Worm (Caenorhabditis elegans) whole organism, young adult: ENCODE results near the gene srz-60.

ENCODE experiments used
- egl-44 ChIP-seq: fragments of 200-800 bp; sonication (Bioruptor generic); IDR thresholded peaks from 2 replicates; pipeline ENCODE4 v1.3.6; 2022; ENCODE audit warnings: missing genetic modification reagents, missing genetic modification characterization, missing compliant biosample characterization
- snpc-4 ChIP-seq, 5 experiments: fragments of 150-350 bp in 1 of 5; sonication (generic microtip) in 4 of 5; optimal IDR thresholded peaks; 2 replicates each; lab custom pipeline; 2014 to 2018; ENCODE audit warnings: missing genetic modification characterization in 5 of 5, missing biosample characterization in 3 of 5, antibody characterized with exemption in 2 of 5, mild to moderate bottlenecking in 2 of 5, missing compliant biosample characterization in 2 of 5, missing genotype in 2 of 5, moderate library complexity in 2 of 5, missing genetic modification reagents in 1 of 5

ce11 chrIV:3453346-3453745, 24.6 kb downstream of the srz-60 start, which contains the start of gene srz-23:
- no peak for TF ChIP-seq snpc-4 (GFP tag; optimal IDR thresholded peaks at IDR 0.05; lab: Kevin White, UChicago)
- TF ChIP-seq snpc-4 (tag; optimal IDR thresholded peaks at IDR 0.05; lab: Kevin White, UChicago): no peak
- TF ChIP-seq egl-44: no peak
